Fruit fly (Drosophila melanogaster) whole organism, embryonic: ENCODE measurements around the gene VhaAC45RP.

ENCODE experiments used
- Asciz ChIP-seq: fragments of 200-800 bp; sonication (Bioruptor generic); optimal IDR thresholded peaks from 2 replicates; lab custom pipeline; 2017; ENCODE audit warnings: missing biosample characterization, mild to moderate bottlenecking, missing genetic modification characterization, missing genetic modification reagents
- BEAF-32 ChIP-seq: fragments of 200-800 bp; sonication (Bioruptor generic); optimal IDR thresholded peaks from 3 replicates; lab custom pipeline; 2017; ENCODE audit warnings: missing biosample characterization, missing genetic modification characterization, mild to moderate bottlenecking, moderate library complexity, missing genetic modification reagents
- Bteb2 ChIP-seq: fragments of 200-800 bp; sonication (Bioruptor generic); optimal IDR thresholded peaks from 2 replicates; lab custom pipeline; 2016; ENCODE audit warnings: missing biosample characterization, missing genetic modification characterization
- CG10654 ChIP-seq: fragments of 200-800 bp; sonication (Bioruptor generic); optimal IDR thresholded peaks from 2 replicates; lab custom pipeline; 2016; ENCODE audit warnings: missing biosample characterization, missing genetic modification characterization
- CG11456 ChIP-seq: fragments of 200-800 bp; sonication (Bioruptor generic); IDR thresholded peaks from 3 replicates; pipeline ENCODE4 v1.3.6; 2022; ENCODE audit warnings: missing biosample characterization, missing genetic modification characterization
- CG12236 ChIP-seq: fragments of 200-800 bp; sonication (Bioruptor generic); optimal IDR thresholded peaks from 2 replicates; lab custom pipeline; 2016; ENCODE audit warnings: missing biosample characterization, missing genetic modification characterization
- CG1233 ChIP-seq: fragments of 200-800 bp; sonication (Bioruptor generic); optimal IDR thresholded peaks from 4 replicates; lab custom pipeline; 2018; ENCODE audit warnings: missing biosample characterization, mild to moderate bottlenecking, missing genetic modification characterization
- CG12769 ChIP-seq: fragments of 200-800 bp; sonication (Bioruptor generic); optimal IDR thresholded peaks from 2 replicates; lab custom pipeline; 2019; ENCODE audit warnings: missing biosample characterization, mild to moderate bottlenecking, missing genetic modification characterization, moderate library complexity
- CG13624 ChIP-seq: fragments of 200-800 bp; sonication (Bioruptor generic); optimal IDR thresholded peaks from 2 replicates; lab custom pipeline; 2016; ENCODE audit warnings: missing biosample characterization, missing genetic modification characterization
- CG14050 ChIP-seq: fragments of 200-800 bp; sonication (Bioruptor generic); IDR thresholded peaks from 3 replicates; pipeline ENCODE4 v1.3.6; 2022; ENCODE audit warnings: missing biosample characterization, missing genetic modification characterization
- CG15269 ChIP-seq: fragments of 200-800 bp; sonication (Bioruptor generic); optimal IDR thresholded peaks from 2 replicates; lab custom pipeline; 2018; ENCODE audit warnings: missing biosample characterization, mild to moderate bottlenecking, missing genetic modification characterization, moderate library complexity
- CG18011 ChIP-seq: fragments of 200-800 bp; sonication (Bioruptor generic); optimal IDR thresholded peaks from 2 replicates; lab custom pipeline; 2017; ENCODE audit warnings: missing biosample characterization, missing genetic modification characterization, mild to moderate bottlenecking, moderate library complexity, missing genotype
- CG2116 ChIP-seq: fragments of 200-800 bp; sonication (Bioruptor generic); optimal IDR thresholded peaks from 3 replicates; lab custom pipeline; 2018; ENCODE audit warnings: missing biosample characterization, mild to moderate bottlenecking, missing genetic modification characterization
- CG33213 ChIP-seq: fragments of 200-800 bp; sonication (Bioruptor generic); optimal IDR thresholded peaks from 3 replicates; lab custom pipeline; 2016; ENCODE audit warnings: missing biosample characterization, missing genetic modification characterization
- CG33557 ChIP-seq: fragments of 200-800 bp; sonication (Bioruptor generic); optimal IDR thresholded peaks from 2 replicates; lab custom pipeline; 2019; ENCODE audit warnings: missing biosample characterization, mild to moderate bottlenecking, missing genetic modification characterization, moderate library complexity
- CG6254 ChIP-seq: fragments of 200-800 bp; sonication (Bioruptor generic); optimal IDR thresholded peaks from 3 replicates; lab custom pipeline; 2017; ENCODE audit warnings: mild to moderate bottlenecking, missing biosample characterization, missing genetic modification reagents, missing genetic modification characterization
- CG7987 ChIP-seq: fragments of 200-800 bp; sonication (Bioruptor generic); optimal IDR thresholded peaks from 2 replicates; lab custom pipeline; 2018; ENCODE audit warnings: missing biosample characterization, mild to moderate bottlenecking, missing genetic modification characterization, moderate library complexity
- CG8089 ChIP-seq: fragments of 200-800 bp; sonication (Bioruptor generic); optimal IDR thresholded peaks from 3 replicates; lab custom pipeline; 2016; ENCODE audit warnings: missing biosample characterization, missing genetic modification characterization
- CG8924 ChIP-seq: fragments of 200-800 bp; optimal IDR thresholded peaks from 3 replicates; lab custom pipeline; 2019; ENCODE audit warnings: missing biosample characterization, mild to moderate bottlenecking, missing genetic modification characterization, moderate library complexity
- CG9817 ChIP-seq: fragments of 200-800 bp; sonication (Bioruptor generic); optimal IDR thresholded peaks from 2 replicates; lab custom pipeline; 2018; ENCODE audit warnings: missing biosample characterization, mild to moderate bottlenecking, missing genetic modification characterization, moderate library complexity
- CrebB ChIP-seq: fragments of 200-800 bp; sonication (Bioruptor generic); optimal IDR thresholded peaks from 3 replicates; lab custom pipeline; 2018; ENCODE audit warnings: missing biosample characterization, mild to moderate bottlenecking, missing genetic modification characterization
- Dad ChIP-seq: fragments of 200-800 bp; sonication (Bioruptor generic); optimal IDR thresholded peaks from 3 replicates; lab custom pipeline; 2016; ENCODE audit warnings: missing biosample characterization, missing genetic modification characterization
- Dp ChIP-seq: fragments of 200-800 bp; sonication (Bioruptor generic); optimal IDR thresholded peaks from 2 replicates; lab custom pipeline; 2018; ENCODE audit warnings: missing biosample characterization, mild to moderate bottlenecking, missing genetic modification characterization, moderate library complexity
- E2f2 ChIP-seq: fragments of 200-800 bp; sonication (Bioruptor generic); IDR thresholded peaks from 2 replicates; pipeline ENCODE4 v1.3.6; 2022; ENCODE audit warnings: missing biosample characterization, missing genetic modification characterization
- Eip74EF ChIP-seq, 2 experiments: fragments of 200-800 bp in 1 of 2; fragments of >200 bp in 1 of 2; sonication (Bioruptor generic) in 1 of 2; optimal IDR thresholded peaks; 2 replicates each; lab custom pipeline; 2017 to 2019; ENCODE audit warnings: missing biosample characterization in 2 of 2, missing genetic modification characterization in 2 of 2, mild to moderate bottlenecking in 1 of 2, moderate library complexity in 1 of 2
- Ets97D ChIP-seq: fragments of 200-800 bp; sonication (Bioruptor generic); optimal IDR thresholded peaks from 3 replicates; lab custom pipeline; 2016; ENCODE audit warnings: missing biosample characterization, missing genetic modification characterization
- Hand ChIP-seq: fragments of 200-800 bp; sonication (Bioruptor generic); optimal IDR thresholded peaks from 2 replicates; lab custom pipeline; 2017; ENCODE audit warnings: mild to moderate bottlenecking, missing biosample characterization, missing genetic modification reagents, missing genetic modification characterization
- HmgZ ChIP-seq: fragments of 200-800 bp; sonication (Bioruptor generic); optimal IDR thresholded peaks from 2 replicates; lab custom pipeline; 2018; ENCODE audit warnings: missing biosample characterization, mild to moderate bottlenecking, missing genetic modification characterization
- NFAT ChIP-seq: fragments of 200-800 bp; sonication (Bioruptor generic); IDR thresholded peaks from 2 replicates; pipeline ENCODE4 v1.3.6; 2022; ENCODE audit warnings: missing biosample characterization, missing genetic modification characterization
- Nf-YC ChIP-seq: fragments of 200-800 bp; optimal IDR thresholded peaks from 3 replicates; lab custom pipeline; 2019; ENCODE audit warnings: missing biosample characterization, mild to moderate bottlenecking, missing genetic modification characterization, moderate library complexity
- NfI ChIP-seq: fragments of 200-800 bp; sonication (Bioruptor generic); optimal IDR thresholded peaks from 3 replicates; lab custom pipeline; 2018; ENCODE audit warnings: missing biosample characterization, mild to moderate bottlenecking, missing genetic modification characterization, moderate library complexity
- ash1 ChIP-seq: fragments of 200-800 bp; sonication (Bioruptor generic); optimal IDR thresholded peaks from 2 replicates; lab custom pipeline; 2018; ENCODE audit warnings: missing biosample characterization, mild to moderate bottlenecking, missing genetic modification characterization
- bbx ChIP-seq: fragments of 200-800 bp; sonication (Bioruptor generic); IDR thresholded peaks from 2 replicates; pipeline ENCODE4 v1.3.6; 2022; ENCODE audit warnings: missing biosample characterization, missing genetic modification characterization; ENCODE audit not compliant: partially characterized antibody
- caup ChIP-seq: fragments of 200-800 bp; sonication (Bioruptor generic); optimal IDR thresholded peaks from 3 replicates; lab custom pipeline; 2017; ENCODE audit warnings: missing biosample characterization, mild to moderate bottlenecking, missing genetic modification characterization, moderate library complexity; ENCODE audit not compliant: severe bottlenecking
- grn ChIP-seq: fragments of 200-800 bp; sonication (Bioruptor generic); optimal IDR thresholded peaks from 3 replicates; lab custom pipeline; 2017; ENCODE audit warnings: missing biosample characterization, missing genetic modification characterization
- hb ChIP-seq: fragments of 200-800 bp; sonication (Bioruptor generic); IDR thresholded peaks from 3 replicates; pipeline ENCODE4 v1.3.6; 2022; ENCODE audit warnings: missing biosample characterization, missing genetic modification characterization; ENCODE audit not compliant: partially characterized antibody
- hbn ChIP-seq: fragments of 200-800 bp; sonication (Bioruptor generic); IDR thresholded peaks from 2 replicates; pipeline ENCODE4 v1.3.6; 2022; ENCODE audit warnings: missing biosample characterization, missing genetic modification characterization; ENCODE audit not compliant: partially characterized antibody
- jing ChIP-seq: fragments of 200-800 bp; sonication (Bioruptor generic); optimal IDR thresholded peaks from 2 replicates; lab custom pipeline; 2018; ENCODE audit warnings: missing biosample characterization, mild to moderate bottlenecking, missing genetic modification characterization
- lab ChIP-seq: fragments of 200-800 bp; sonication (Bioruptor generic); optimal IDR thresholded peaks from 3 replicates; lab custom pipeline; 2017; ENCODE audit warnings: missing biosample characterization, missing genetic modification characterization, mild to moderate bottlenecking, moderate library complexity, missing genetic modification reagents
- lbe ChIP-seq: fragments of 200-800 bp; sonication (Bioruptor generic); optimal IDR thresholded peaks from 2 replicates; lab custom pipeline; 2016; ENCODE audit warnings: missing biosample characterization, mild to moderate bottlenecking, missing genetic modification characterization
- oc ChIP-seq: fragments of 200-800 bp; sonication (Bioruptor generic); optimal IDR thresholded peaks from 2 replicates; lab custom pipeline; 2018; ENCODE audit warnings: missing biosample characterization, mild to moderate bottlenecking, missing genetic modification characterization, moderate library complexity
- org-1 ChIP-seq: fragments of 200-800 bp; sonication (Bioruptor generic); optimal IDR thresholded peaks from 2 replicates; lab custom pipeline; 2017; ENCODE audit warnings: missing biosample characterization, missing genetic modification characterization
- pnt ChIP-seq: fragments of 200-800 bp; sonication (Bioruptor generic); optimal IDR thresholded peaks from 3 replicates; lab custom pipeline; 2016; ENCODE audit warnings: missing biosample characterization, missing genetic modification characterization
- pzg ChIP-seq: fragments of 200-800 bp; sonication (Bioruptor generic); optimal IDR thresholded peaks from 3 replicates; lab custom pipeline; 2018; ENCODE audit warnings: missing biosample characterization, mild to moderate bottlenecking, missing genetic modification characterization, moderate library complexity
- repo ChIP-seq: fragments of 200-800 bp; sonication (Bioruptor generic); optimal IDR thresholded peaks from 2 replicates; lab custom pipeline; 2016; ENCODE audit warnings: missing biosample characterization, missing genetic modification characterization
- slou ChIP-seq: fragments of 200-800 bp; sonication (Bioruptor generic); optimal IDR thresholded peaks from 3 replicates; lab custom pipeline; 2016; ENCODE audit warnings: missing biosample characterization, missing genetic modification characterization
- tin ChIP-seq: fragments of 200-800 bp; sonication (Bioruptor generic); optimal IDR thresholded peaks from 3 replicates; lab custom pipeline; 2016; ENCODE audit warnings: missing biosample characterization, missing genetic modification characterization
- vfl ChIP-seq: fragments of 200-800 bp; sonication (Bioruptor generic); optimal IDR thresholded peaks from 2 replicates; lab custom pipeline; 2016; ENCODE audit warnings: missing biosample characterization, missing genetic modification characterization
- wdn ChIP-seq: fragments of 200-800 bp; sonication (Bioruptor generic); IDR thresholded peaks from 2 replicates; pipeline ENCODE4 v1.3.6; 2022; ENCODE audit warnings: missing biosample characterization, missing genetic modification characterization
- wor ChIP-seq: fragments of 200-800 bp; sonication (Bioruptor generic); IDR thresholded peaks from 2 replicates; pipeline ENCODE4 v1.3.6; 2022; ENCODE audit warnings: missing biosample characterization, missing genetic modification characterization

VhaAC45RP gene

dm6 chr3R:30179934-30180333 lies 13.7 kb upstream of the VhaAC45RP start, which contains the start of gene Bet5 (continued):
- TF ChIP-seq oc = no peak
- TF ChIP-seq hb (GFP tag; lab: Robert Waterston, UW) = no peak
- TF ChIP-seq CG11456 (GFP tag; lab: Robert Waterston, UW) = no peak
- TF ChIP-seq E2f2 (GFP tag; lab: Robert Waterston, UW) = peak; percentile 76
- TF ChIP-seq CG8924 (tag; lab: Kevin White, UChicago) = no peak
- TF ChIP-seq CG8089 (GFP tag; lab: Kevin White, UChicago) = no peak
- no peak for TF ChIP-seq jing (GFP tag; lab: Kevin White, UChicago)
- no peak for TF ChIP-seq CG10654 (GFP tag; lab: Kevin White, UChicago)
- TF ChIP-seq Hand = no peak
- no peak for TF ChIP-seq wor (GFP tag; lab: Robert Waterston, UW)
- TF ChIP-seq CG12769 (tag; lab: Kevin White, UChicago) = no peak
- TF ChIP-seq bbx (GFP tag; lab: Robert Waterston, UW) = peak; percentile 17; the same call in 1 of the 2 replicates
- peak; percentile 13 for TF ChIP-seq HmgZ (tag; lab: Kevin White, UChicago)
- TF ChIP-seq slou (GFP tag; lab: Kevin White, UChicago) = no peak
- no peak for TF ChIP-seq wdn (GFP tag; lab: Robert Waterston, UW)
- TF ChIP-seq vfl (GFP tag; lab: Kevin White, UChicago) = no peak
- TF ChIP-seq BEAF-32 (GFP tag; lab: Kevin White, UChicago) = peak; percentile 40
- TF ChIP-seq Ets97D = peak; percentile 23
- TF ChIP-seq Asciz (GFP tag; lab: Kevin White, UChicago) = no peak
- TF ChIP-seq CG6254 = no peak
- TF ChIP-seq lab (GFP tag; lab: Kevin White, UChicago) = no peak
- TF ChIP-seq CrebB (tag; lab: Kevin White, UChicago) = no peak
- TF ChIP-seq CG12236 (GFP tag; lab: Kevin White, UChicago) = no peak
- no peak for TF ChIP-seq CG7987 (GFP tag; lab: Kevin White, UChicago)
- TF ChIP-seq CG13624 (GFP tag; lab: Kevin White, UChicago) = no peak
- TF ChIP-seq Nf-YC (tag; lab: Kevin White, UChicago) = no peak
- TF ChIP-seq tin = no peak
- no peak for TF ChIP-seq CG33557 (GFP tag; lab: Kevin White, UChicago)
- no peak for TF ChIP-seq Bteb2 (GFP tag; lab: Kevin White, UChicago)
- no peak for TF ChIP-seq Dad (GFP tag; lab: Kevin White, UChicago)
- TF ChIP-seq CG9817 (tag; lab: Kevin White, UChicago) = no peak
- TF ChIP-seq CG15269 (tag; lab: Kevin White, UChicago) = no peak
- TF ChIP-seq Dp (GFP tag; lab: Kevin White, UChicago) = peak; percentile 67
- no peak for TF ChIP-seq CG33213
- no peak for TF ChIP-seq CG14050 (GFP tag; lab: Robert Waterston, UW)
- TF ChIP-seq ash1 = no peak
- TF ChIP-seq hbn (GFP tag; lab: Robert Waterston, UW) = no peak; the same call in 1 of the 2 replicates
- TF ChIP-seq caup = no peak
- TF ChIP-seq pzg (GFP tag; lab: Kevin White, UChicago) = peak; percentile 61
- TF ChIP-seq CG2116 = peak; percentile 12
- no peak for TF ChIP-seq Eip74EF (GFP tag; optimal IDR thresholded peaks at IDR 0.05; lab: Kevin White, UChicago)
- no peak for TF ChIP-seq repo (GFP tag; lab: Kevin White, UChicago)
- TF ChIP-seq CG18011 (GFP tag; lab: Kevin White, UChicago) = no peak
- TF ChIP-seq CG1233 (GFP tag; lab: Kevin White, UChicago) = no peak
- TF ChIP-seq NfI (GFP tag; lab: Kevin White, UChicago) = no peak
- TF ChIP-seq grn = no peak
- no peak for TF ChIP-seq pnt
- no peak for TF ChIP-seq org-1 (GFP tag; lab: Kevin White, UChicago)
- TF ChIP-seq lbe (GFP tag; lab: Kevin White, UChicago) = no peak
- TF ChIP-seq NFAT (GFP tag; lab: Robert Waterston, UW) = no peak
